Worm (Caenorhabditis elegans): ENCODE measurements around the gene F47B8.2.
A peak's percentile ranks its signal among the peaks of the same experiment; 100 is the strongest.

DNA sequence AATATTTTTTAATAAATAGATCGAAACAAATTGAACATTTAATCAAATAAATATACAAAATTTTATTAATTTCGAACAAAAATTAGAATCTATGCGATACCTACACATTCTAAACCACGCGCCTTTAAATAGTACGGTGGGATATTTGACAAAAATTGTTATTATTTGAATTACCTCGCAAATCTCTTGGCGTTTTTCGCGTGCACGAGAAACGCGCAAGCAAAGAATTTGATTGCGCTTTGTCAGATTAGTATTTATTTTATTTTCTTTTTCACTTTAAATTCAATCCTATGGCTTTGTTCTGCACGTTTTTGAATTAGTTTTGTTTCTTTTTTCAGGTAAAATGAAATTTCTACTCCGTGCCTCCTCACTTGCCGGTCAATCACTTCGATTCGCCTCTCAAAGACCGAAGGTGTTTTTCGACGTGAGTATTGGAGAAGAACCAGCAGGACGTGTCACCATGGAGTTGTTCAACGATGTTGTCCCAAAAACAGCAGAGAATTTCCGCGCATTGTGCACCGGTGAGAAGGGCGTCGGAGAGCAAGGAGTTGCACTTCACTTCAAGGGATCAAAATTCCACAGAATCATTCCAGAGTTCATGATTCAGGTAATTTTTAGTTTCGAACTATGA lies 39.4 kb upstream of the F47B8.2 start, which contains the start of gene cyn-1:
- TF ChIP-seq W03F9.2 (tag; optimal IDR thresholded peaks at IDR 0.05) (peak; percentile 89), him-1 (tag; optimal IDR thresholded peaks at IDR 0.05) (peak; percentile 53), dao-5 (tag; optimal IDR thresholded peaks at IDR 0.05) (no peak)

Data from whole organism, L4/young adult.